Fruit fly (Drosophila melanogaster): ENCODE measurements around the gene Vha13.

- no peak for TF ChIP-seq h (optimal IDR thresholded peaks at IDR 0.05)
- TF ChIP-seq psq (optimal IDR thresholded peaks at IDR 0.05) = no peak
- no peak for TF ChIP-seq ttk (optimal IDR thresholded peaks at IDR 0.05)
- TF ChIP-seq insv (optimal IDR thresholded peaks at IDR 0.05) = no peak
Observed at dm6 chr3R:19602996-19603395, 41.2 kb downstream of the Vha13 start, which contains the start of gene CG7342.

All from Kc167 (cell line).